Worm (Caenorhabditis elegans) whole organism, L1 larva: ENCODE data around the gene flh-1.
"Not testable (repeated sequence)": the region's sequence is repeated elsewhere in the genome, so short reads cannot be mapped to it uniquely, and the experiment has no call there.

Experiments used
- fos-1 ChIP-seq: fragments of 150-350 bp; optimal IDR thresholded peaks from 2 replicates; lab custom pipeline; 2014; ENCODE audit warnings: missing biosample characterization, missing genetic modification characterization
- lir-3 ChIP-seq: sonication (generic microtip); optimal IDR thresholded peaks from 2 replicates; lab custom pipeline; 2016; ENCODE audit warnings: mild to moderate bottlenecking, missing genetic modification characterization, moderate library complexity, missing compliant biosample characterization; ENCODE audit not compliant: poor library complexity
- mef-2 ChIP-seq: fragments of 150-350 bp; optimal IDR thresholded peaks from 2 replicates; lab custom pipeline; 2014; ENCODE audit warnings: missing biosample characterization, missing genetic modification characterization
- nhr-12 ChIP-seq: sonication (generic microtip); optimal IDR thresholded peaks from 2 replicates; lab custom pipeline; 2017; ENCODE audit warnings: missing biosample characterization, missing genetic modification characterization
- pqm-1 ChIP-seq: sonication (generic microtip); optimal IDR thresholded peaks from 3 replicates; lab custom pipeline; 2017; ENCODE audit warnings: missing biosample characterization, missing genetic modification characterization
- ztf-4 ChIP-seq: fragments of 150-350 bp; optimal IDR thresholded peaks from 2 replicates; lab custom pipeline; 2014; ENCODE audit warnings: missing biosample characterization, missing genetic modification characterization

DNA sequence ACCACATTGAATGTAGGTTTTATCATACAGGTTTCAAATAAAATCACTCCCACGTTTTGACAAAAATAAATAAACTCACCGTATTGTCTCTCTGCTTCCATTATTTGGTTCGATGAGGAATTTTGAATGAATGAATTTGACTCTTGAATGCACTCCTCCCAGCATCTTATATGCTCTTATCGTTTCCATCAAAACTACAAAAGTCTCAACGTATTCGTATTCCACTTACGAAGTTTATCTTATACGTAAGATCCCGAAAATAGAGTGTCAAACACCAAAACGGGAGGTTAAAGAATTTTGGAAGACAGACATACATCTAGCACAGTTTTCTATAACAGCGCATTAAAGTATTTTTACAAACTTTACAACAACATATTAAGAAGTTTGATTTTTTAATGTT is 29.8 kb upstream of the flh-1 start, which contains the start of gene nhr-264:
- TF ChIP-seq nhr-12 (tag; lab: Kevin White, UChicago); ztf-4 (tag; lab: Kevin White, UChicago); mef-2; fos-1 (tag; lab: Kevin White, UChicago); lir-3 (tag; lab: Kevin White, UChicago); pqm-1 (tag; lab: Kevin White, UChicago): not testable (repeated sequence)
